Worm (Caenorhabditis elegans) whole organism, midembryonic: Measurements from ENCODE around the gene T19H12.12.

Experiments
- T22C8.4 ChIP-seq: fragments of 200-800 bp; sonication (Bioruptor generic); IDR thresholded peaks from 2 replicates; pipeline ENCODE4 v1.3.6; 2022; ENCODE audit warnings: missing genetic modification characterization, missing compliant biosample characterization
- cog-1 ChIP-seq: sonication (generic microtip); optimal IDR thresholded peaks from 2 replicates; lab custom pipeline; 2016; ENCODE audit warnings: missing genetic modification characterization, missing compliant biosample characterization
- flt-1 ChIP-seq: fragments of 200-800 bp; sonication (Bioruptor generic); IDR thresholded peaks from 2 replicates; pipeline ENCODE4 v1.3.6; 2022; ENCODE audit warnings: missing genetic modification characterization, missing compliant biosample characterization
- klf-2 ChIP-seq: fragments of 200-800 bp; sonication (Bioruptor generic); conservative IDR thresholded peaks from 2 replicates; pipeline ENCODE4 v1.3.6; 2022; ENCODE audit warnings: missing genetic modification reagents, missing genetic modification characterization, missing compliant biosample characterization
- med-1 ChIP-seq: sonication (generic microtip); optimal IDR thresholded peaks from 2 replicates; lab custom pipeline; 2017; ENCODE audit warnings: missing genetic modification characterization, mild to moderate bottlenecking, missing compliant biosample characterization, antibody characterized with exemption, missing genetic modification reagents; ENCODE audit not compliant: insufficient read depth
- ref-1 ChIP-seq: fragments of 200-800 bp; sonication (Bioruptor generic); conservative IDR thresholded peaks from 2 replicates; pipeline ENCODE4 v1.3.6; 2022; ENCODE audit warnings: missing genetic modification reagents, missing genetic modification characterization, missing compliant biosample characterization
- tab-1 ChIP-seq: fragments of 200-800 bp; sonication (Bioruptor generic); IDR thresholded peaks from 2 replicates; pipeline ENCODE4 v1.3.6; 2022; ENCODE audit warnings: missing genetic modification characterization, missing compliant biosample characterization

DNA sequence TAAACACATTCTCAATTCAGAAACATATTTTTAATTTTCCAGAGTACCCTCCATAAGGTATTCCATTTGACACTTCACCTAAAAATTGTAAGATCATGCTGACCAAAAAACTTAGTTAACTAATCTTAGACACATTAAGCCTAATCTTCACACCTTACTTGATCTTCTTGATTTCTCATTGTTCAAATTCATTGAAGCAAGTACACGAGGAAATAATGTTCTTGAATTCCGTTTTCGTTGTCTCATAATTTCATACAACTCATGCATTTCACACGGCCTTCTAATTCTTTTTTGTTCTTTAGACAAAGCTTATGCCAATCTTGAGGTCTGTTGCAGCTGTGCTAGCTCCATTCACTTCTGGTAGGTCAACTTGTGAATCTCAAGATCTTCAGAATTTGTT is 12.6 kb upstream of the T19H12.12 start, which contains the start of gene srd-33:
- TF ChIP-seq cog-1 (tag; lab: Kevin White, UChicago) (no peak), flt-1 (GFP tag; lab: Robert Waterston, UW) (no peak), med-1 (no peak), tab-1 (GFP tag; lab: Robert Waterston, UW) (no peak), T22C8.4 (GFP tag; lab: Robert Waterston, UW) (no peak), klf-2 (GFP tag; lab: Robert Waterston, UW) (no peak), ref-1 (no peak)
